Worm (Caenorhabditis elegans): Measurements from ENCODE around the gene F47B10.4.

DNA sequence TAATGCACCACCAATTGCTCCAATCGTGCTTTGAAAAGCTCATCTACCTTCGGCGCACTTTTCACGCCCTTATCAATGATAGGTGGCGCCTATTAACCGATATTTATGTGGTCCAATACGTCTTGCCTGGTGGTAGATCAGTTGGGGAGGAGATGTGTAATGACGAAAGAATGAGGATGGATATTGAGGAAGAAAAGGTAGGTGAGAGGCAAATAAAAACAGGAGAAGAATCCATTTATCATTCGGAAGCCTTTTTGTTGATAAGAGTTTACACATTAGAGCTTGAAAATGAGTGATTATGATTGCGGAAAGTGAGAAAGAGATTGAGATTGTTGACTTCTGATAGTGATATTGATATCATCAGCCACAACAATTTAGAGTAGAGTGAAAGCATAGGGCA lies 16.4 kb downstream of the F47B10.4 start:
- TF ChIP-seq elt-1 (tag; optimal IDR thresholded peaks at IDR 0.05) (no peak), ceh-16 (tag; optimal IDR thresholded peaks at IDR 0.05) (no peak), unc-62 (GFP tag; optimal IDR thresholded peaks at IDR 0.05) (no peak), lin-39 (tag; optimal IDR thresholded peaks at IDR 0.05) (no peak), ama-1 (optimal IDR thresholded peaks at IDR 0.05) (no peak), unc-39 (tag; optimal IDR thresholded peaks at IDR 0.05) (no peak), ztf-4 (tag; optimal IDR thresholded peaks at IDR 0.05) (no peak), nhr-77 (tag; optimal IDR thresholded peaks at IDR 0.05) (no peak), nhr-237 (tag; optimal IDR thresholded peaks at IDR 0.05) (no peak), snpc-4 (tag; optimal IDR thresholded peaks at IDR 0.05) (no peak), fos-1 (tag; optimal IDR thresholded peaks at IDR 0.05) (no peak), sea-2 (GFP tag; optimal IDR thresholded peaks at IDR 0.05) (no peak), ztf-11 (tag; optimal IDR thresholded peaks at IDR 0.05) (no peak)
